Worm (Caenorhabditis elegans) whole organism, L2 larva: ENCODE results near the gene sra-27.

Source experiments
- ZK546.5 ChIP-seq: sonication (generic microtip); optimal IDR thresholded peaks from 2 replicates; lab custom pipeline; 2017; ENCODE audit warnings: missing biosample characterization, missing genetic modification characterization
- lin-39 ChIP-seq: fragments of 150-350 bp; optimal IDR thresholded peaks from 2 replicates; lab custom pipeline; 2014; ENCODE audit warnings: missing biosample characterization, missing genetic modification reagents, missing genetic modification characterization
- mdl-1 ChIP-seq, 2 experiments: fragments of 150-350 bp in 1 of 2; sonication (generic microtip) in 1 of 2; optimal IDR thresholded peaks; 2 replicates each; lab custom pipeline; 2017; ENCODE audit warnings: missing biosample characterization in 2 of 2, missing genetic modification characterization in 2 of 2
- nhr-10 ChIP-seq: sonication (generic microtip); optimal IDR thresholded peaks from 2 replicates; lab custom pipeline; 2017; ENCODE audit warnings: missing biosample characterization, missing genetic modification characterization
- ztf-11 ChIP-seq: sonication (generic microtip); optimal IDR thresholded peaks from 2 replicates; lab custom pipeline; 2017; ENCODE audit warnings: missing biosample characterization, missing genetic modification characterization

ce11 chrII:6581236-6581635 is 12.4 kb downstream of the sra-27 start, which contains the start of gene C56C10.6:
- TF ChIP-seq mdl-1 (tag; optimal IDR thresholded peaks at IDR 0.05; lab: Kevin White, UChicago): no peak
- TF ChIP-seq ZK546.5: no peak
- TF ChIP-seq nhr-10 (tag; lab: Kevin White, UChicago): no peak
- no peak for TF ChIP-seq ztf-11 (tag; lab: Kevin White, UChicago)
- no peak for TF ChIP-seq lin-39 (tag; lab: Kevin White, UChicago)
